Worm (Caenorhabditis elegans) whole organism, mixed stage, embryonic: ENCODE results near the gene prx-5.

ENCODE experiments used
- lin-13 ChIP-seq: fragments of 150-350 bp; optimal IDR thresholded peaks from 2 replicates; lab custom pipeline; 2014; ENCODE audit warnings: missing biosample characterization, missing genetic modification characterization
- nhr-237 ChIP-seq: fragments of 150-350 bp; optimal IDR thresholded peaks from 2 replicates; lab custom pipeline; 2014; ENCODE audit warnings: missing biosample characterization, missing genetic modification characterization
- nhr-28 ChIP-seq: fragments of 150-350 bp; optimal IDR thresholded peaks from 2 replicates; lab custom pipeline; 2014; ENCODE audit warnings: missing biosample characterization, missing genetic modification characterization
- snpc-4 ChIP-seq: fragments of 150-350 bp; optimal IDR thresholded peaks from 2 replicates; lab custom pipeline; 2014; ENCODE audit warnings: missing biosample characterization, missing genetic modification characterization
- unc-39 ChIP-seq: fragments of 150-350 bp; optimal IDR thresholded peaks from 2 replicates; lab custom pipeline; 2014; ENCODE audit warnings: missing biosample characterization, missing genetic modification characterization

DNA sequence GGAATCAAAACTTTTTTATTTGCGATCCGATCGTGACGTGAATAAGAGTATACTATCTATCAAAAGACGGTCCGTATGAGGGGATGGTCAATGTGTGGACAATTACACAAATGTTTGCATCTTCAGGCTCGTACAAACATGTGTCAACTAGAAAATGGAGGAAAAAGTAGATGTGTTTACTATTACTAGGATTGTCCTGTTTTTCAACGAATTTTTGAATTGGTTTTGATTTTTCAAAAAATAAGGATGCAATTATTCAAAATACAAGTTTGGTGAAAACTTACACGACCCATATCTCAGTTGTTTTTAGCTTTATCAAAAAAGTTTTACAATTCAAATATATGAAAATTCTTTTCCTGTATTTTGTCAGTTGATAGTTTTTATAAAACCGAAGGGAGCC is 50.6 kb downstream of the prx-5 start, which contains the start of gene K08F8.7:
- TF ChIP-seq snpc-4, result no peak
- TF ChIP-seq nhr-28 (tag; lab: Kevin White, UChicago), result no peak
- no peak for TF ChIP-seq nhr-237
- TF ChIP-seq lin-13 (tag; lab: Kevin White, UChicago), result no peak
- TF ChIP-seq unc-39 (tag; lab: Kevin White, UChicago), result no peak
